Fruit fly (Drosophila melanogaster) whole organism, embryonic: Measurements from ENCODE around the gene Trax.

ENCODE experiments used
- BEAF-32 ChIP-seq: fragments of 200-800 bp; sonication (Bioruptor generic); optimal IDR thresholded peaks from 3 replicates; lab custom pipeline; 2017; ENCODE audit warnings: missing biosample characterization, missing genetic modification characterization, mild to moderate bottlenecking, moderate library complexity, missing genetic modification reagents
- CG10654 ChIP-seq: fragments of 200-800 bp; sonication (Bioruptor generic); optimal IDR thresholded peaks from 2 replicates; lab custom pipeline; 2016; ENCODE audit warnings: missing biosample characterization, missing genetic modification characterization
- CG12744 ChIP-seq: fragments of 200-800 bp; sonication (Bioruptor generic); optimal IDR thresholded peaks from 2 replicates; lab custom pipeline; 2016; ENCODE audit warnings: missing biosample characterization, missing genetic modification characterization
- CG12942 ChIP-seq: fragments of 200-800 bp; sonication (Bioruptor generic); optimal IDR thresholded peaks from 3 replicates; lab custom pipeline; 2016; ENCODE audit warnings: missing biosample characterization, missing genetic modification characterization
- CG13287 ChIP-seq: fragments of 200-800 bp; sonication (Bioruptor generic); IDR thresholded peaks from 2 replicates; pipeline ENCODE4 v1.3.6; 2022; ENCODE audit warnings: missing biosample characterization, missing genetic modification characterization; ENCODE audit not compliant: partially characterized antibody
- CG13424 ChIP-seq: fragments of 200-800 bp; sonication (Bioruptor generic); optimal IDR thresholded peaks from 2 replicates; lab custom pipeline; 2019; ENCODE audit warnings: missing biosample characterization, mild to moderate bottlenecking, missing genetic modification characterization, moderate library complexity
- CG14441 ChIP-seq: fragments of 200-800 bp; sonication (Bioruptor generic); IDR thresholded peaks from 2 replicates; pipeline ENCODE4 v1.3.6; 2022; ENCODE audit warnings: missing biosample characterization, missing genetic modification characterization
- CG14965 ChIP-seq: fragments of 200-800 bp; sonication (Bioruptor generic); optimal IDR thresholded peaks from 2 replicates; lab custom pipeline; 2016; ENCODE audit warnings: missing biosample characterization, missing genetic modification characterization, borderline replicate concordance
- CG15514 ChIP-seq: fragments of 200-800 bp; sonication (Bioruptor generic); optimal IDR thresholded peaks from 3 replicates; lab custom pipeline; 2017; ENCODE audit warnings: missing biosample characterization, missing genetic modification characterization, mild to moderate bottlenecking, moderate library complexity, missing genetic modification reagents
- CG1603 ChIP-seq: fragments of 200-800 bp; sonication (Bioruptor generic); optimal IDR thresholded peaks from 2 replicates; lab custom pipeline; 2019; ENCODE audit warnings: missing biosample characterization, mild to moderate bottlenecking, missing genetic modification characterization, moderate library complexity
- CG1647 ChIP-seq: fragments of 200-800 bp; sonication (Bioruptor generic); optimal IDR thresholded peaks from 3 replicates; lab custom pipeline; 2016; ENCODE audit warnings: missing biosample characterization, missing genetic modification characterization
- CG16779 ChIP-seq: fragments of 200-800 bp; sonication (Bioruptor generic); IDR thresholded peaks from 2 replicates; pipeline ENCODE4 v1.3.6; 2022; ENCODE audit warnings: missing biosample characterization, missing genetic modification characterization
- CG17829 ChIP-seq: fragments of 200-800 bp; optimal IDR thresholded peaks from 2 replicates; lab custom pipeline; 2019; ENCODE audit warnings: missing biosample characterization, mild to moderate bottlenecking, missing genetic modification characterization, moderate library complexity
- CG18476 ChIP-seq: fragments of 200-800 bp; sonication (Bioruptor generic); optimal IDR thresholded peaks from 2 replicates; lab custom pipeline; 2016; ENCODE audit warnings: missing biosample characterization, mild to moderate bottlenecking, missing genetic modification characterization
- CG30403 ChIP-seq: fragments of 200-800 bp; sonication (Bioruptor generic); optimal IDR thresholded peaks from 3 replicates; lab custom pipeline; 2016; ENCODE audit warnings: missing biosample characterization, missing genetic modification characterization
- CG31441 ChIP-seq: fragments of 200-800 bp; sonication (Bioruptor generic); IDR thresholded peaks from 2 replicates; pipeline ENCODE4 v1.3.6; 2022; ENCODE audit warnings: missing biosample characterization, missing genetic modification characterization
- CG3726 ChIP-seq: fragments of 200-800 bp; sonication (Bioruptor generic); IDR thresholded peaks from 3 replicates; pipeline ENCODE4, ENCODE4 v1.3.6; 2022; ENCODE audit warnings: missing biosample characterization, missing genetic modification characterization
- CG4854 ChIP-seq: fragments of 200-800 bp; sonication (Bioruptor generic); optimal IDR thresholded peaks from 2 replicates; lab custom pipeline; 2016; ENCODE audit warnings: missing biosample characterization, missing genetic modification characterization, inconsistent platforms
- CG5953 ChIP-seq: fragments of 200-800 bp; sonication (Bioruptor generic); IDR thresholded peaks from 2 replicates; pipeline ENCODE4 v1.3.6; 2022; ENCODE audit warnings: missing biosample characterization, missing genetic modification characterization
- CG6654 ChIP-seq: fragments of 200-800 bp; sonication (Bioruptor generic); optimal IDR thresholded peaks from 2 replicates; lab custom pipeline; 2017; ENCODE audit warnings: missing biosample characterization, mild to moderate bottlenecking, missing genetic modification characterization
- CG7357 ChIP-seq: fragments of 200-800 bp; sonication (Bioruptor generic); IDR thresholded peaks from 3 replicates; pipeline ENCODE4 v1.3.6; 2022; ENCODE audit warnings: missing biosample characterization, missing genetic modification characterization
- CG9727 ChIP-seq: fragments of 200-800 bp; sonication (Bioruptor generic); optimal IDR thresholded peaks from 3 replicates; lab custom pipeline; 2017; ENCODE audit warnings: missing biosample characterization, mild to moderate bottlenecking, missing genetic modification characterization
- Dip2 ChIP-seq: fragments of 200-800 bp; sonication (Bioruptor generic); IDR thresholded peaks from 2 replicates; pipeline ENCODE4 v1.3.6; 2022; ENCODE audit warnings: missing biosample characterization, missing genetic modification characterization
- Ets97D ChIP-seq: fragments of 200-800 bp; sonication (Bioruptor generic); optimal IDR thresholded peaks from 3 replicates; lab custom pipeline; 2016; ENCODE audit warnings: missing biosample characterization, missing genetic modification characterization
- H2.0 ChIP-seq: fragments of 200-800 bp; sonication (Bioruptor generic); IDR thresholded peaks from 2 replicates; pipeline ENCODE4 v1.3.6; 2022; ENCODE audit warnings: missing biosample characterization, missing genetic modification characterization
- Hey ChIP-seq: fragments of 200-800 bp; sonication (Bioruptor generic); optimal IDR thresholded peaks from 3 replicates; lab custom pipeline; 2018; ENCODE audit warnings: missing biosample characterization, mild to moderate bottlenecking, missing genetic modification characterization
- MBD-R2 ChIP-seq: fragments of 200-800 bp; sonication (Bioruptor generic); IDR thresholded peaks from 2 replicates; pipeline ENCODE4 v1.3.6; 2022; ENCODE audit warnings: missing biosample characterization, missing genetic modification characterization
- MESR4 ChIP-seq: fragments of 200-800 bp; sonication (Bioruptor generic); optimal IDR thresholded peaks from 2 replicates; lab custom pipeline; 2018; ENCODE audit warnings: missing biosample characterization, mild to moderate bottlenecking, missing genetic modification characterization, moderate library complexity
- Mad ChIP-seq: fragments of 200-800 bp; sonication (Bioruptor generic); optimal IDR thresholded peaks from 2 replicates; lab custom pipeline; 2016; ENCODE audit warnings: missing biosample characterization, missing genetic modification characterization
- Sin3A ChIP-seq: fragments of >200 bp; optimal IDR thresholded peaks from 2 replicates; lab custom pipeline; 2018
- Six4 ChIP-seq: fragments of 200-800 bp; sonication (Bioruptor generic); optimal IDR thresholded peaks from 2 replicates; lab custom pipeline; 2016; ENCODE audit warnings: missing biosample characterization, missing genetic modification characterization
- Spps ChIP-seq: fragments of 200-800 bp; sonication (Bioruptor generic); optimal IDR thresholded peaks from 2 replicates; lab custom pipeline; 2018; ENCODE audit warnings: missing biosample characterization, mild to moderate bottlenecking, missing genetic modification characterization
- Sry-δ ChIP-seq: fragments of 200-800 bp; sonication (Bioruptor generic); optimal IDR thresholded peaks from 2 replicates; lab custom pipeline; 2016; ENCODE audit warnings: missing biosample characterization, missing genetic modification characterization
- Usf ChIP-seq: fragments of 200-800 bp; sonication (Bioruptor generic); optimal IDR thresholded peaks from 2 replicates; lab custom pipeline; 2017; ENCODE audit warnings: missing genotype, missing biosample characterization, missing genetic modification characterization
- Xrp1 ChIP-seq: fragments of 200-800 bp; sonication (Bioruptor generic); IDR thresholded peaks from 2 replicates; pipeline ENCODE4 v1.3.6; 2022; ENCODE audit warnings: missing biosample characterization, missing genetic modification characterization
- ap ChIP-seq: fragments of 200-800 bp; sonication (Bioruptor generic); IDR thresholded peaks from 2 replicates; pipeline ENCODE4 v1.3.6; 2022; ENCODE audit warnings: missing biosample characterization, missing genetic modification characterization
- ci ChIP-seq: fragments of 200-800 bp; sonication (Bioruptor generic); IDR thresholded peaks from 3 replicates; pipeline ENCODE4 v1.3.6; 2022; ENCODE audit warnings: missing biosample characterization, missing genetic modification characterization
- cwo ChIP-seq: fragments of 200-800 bp; sonication (Bioruptor generic); optimal IDR thresholded peaks from 3 replicates; lab custom pipeline; 2017; ENCODE audit warnings: missing biosample characterization, missing genetic modification characterization, mild to moderate bottlenecking, moderate library complexity, missing genetic modification reagents
- ewg ChIP-seq: fragments of 200-800 bp; sonication (Bioruptor generic); optimal IDR thresholded peaks from 3 replicates; lab custom pipeline; 2017; ENCODE audit warnings: mild to moderate bottlenecking, missing biosample characterization, missing genetic modification reagents, missing genetic modification characterization
- her ChIP-seq: fragments of 200-800 bp; sonication (Bioruptor generic); optimal IDR thresholded peaks from 2 replicates; lab custom pipeline; 2016; ENCODE audit warnings: missing biosample characterization, missing genetic modification characterization
- ken ChIP-seq: fragments of 200-800 bp; sonication (Bioruptor generic); IDR thresholded peaks from 3 replicates; pipeline ENCODE4 v1.3.6; 2022; ENCODE audit warnings: missing biosample characterization, missing genetic modification characterization
- luna ChIP-seq: fragments of 200-800 bp; sonication (Bioruptor generic); optimal IDR thresholded peaks from 2 replicates; lab custom pipeline; 2016; ENCODE audit warnings: missing biosample characterization, missing genetic modification characterization
- onecut ChIP-seq: fragments of 200-800 bp; sonication (Bioruptor generic); IDR thresholded peaks from 2 replicates; pipeline ENCODE4 v1.3.6; 2022; ENCODE audit warnings: missing biosample characterization, missing genetic modification characterization
- sens ChIP-seq: fragments of 200-800 bp; sonication (Bioruptor generic); peaks from one replicate; lab custom pipeline; 2016; ENCODE audit warnings: missing biosample characterization, missing genetic modification characterization
- slou ChIP-seq: fragments of 200-800 bp; sonication (Bioruptor generic); optimal IDR thresholded peaks from 3 replicates; lab custom pipeline; 2016; ENCODE audit warnings: missing biosample characterization, missing genetic modification characterization
- tap ChIP-seq: fragments of 200-800 bp; optimal IDR thresholded peaks from 3 replicates; lab custom pipeline; 2019; ENCODE audit warnings: missing biosample characterization, mild to moderate bottlenecking, missing genetic modification characterization, moderate library complexity
- trem ChIP-seq: fragments of 200-800 bp; optimal IDR thresholded peaks from 3 replicates; lab custom pipeline; 2019; ENCODE audit warnings: missing biosample characterization, mild to moderate bottlenecking, missing genetic modification characterization, moderate library complexity
- unc-4 ChIP-seq: fragments of 200-800 bp; sonication (Bioruptor generic); IDR thresholded peaks from 2 replicates; pipeline ENCODE4 v1.3.6; 2022; ENCODE audit warnings: missing biosample characterization, missing genetic modification characterization; ENCODE audit not compliant: partially characterized antibody
- zen ChIP-seq: fragments of 200-800 bp; sonication (Bioruptor generic); optimal IDR thresholded peaks from 3 replicates; lab custom pipeline; 2018; ENCODE audit warnings: missing biosample characterization, mild to moderate bottlenecking, missing genetic modification characterization, moderate library complexity
- zfh2 ChIP-seq: fragments of 200-800 bp; sonication (Bioruptor generic); optimal IDR thresholded peaks from 2 replicates; lab custom pipeline; 2016; ENCODE audit warnings: missing biosample characterization, missing genetic modification characterization

Gene Trax

dm6 chr3R:15367477-15367876 is 6.0 kb downstream of the Trax start, which contains the start of gene CG34404 (continued):
- TF ChIP-seq CG15514 (GFP tag; lab: Kevin White, UChicago): peak; percentile 50
- no peak for TF ChIP-seq Spps (tag; lab: Kevin White, UChicago)
- TF ChIP-seq Ets97D (GFP tag; lab: Kevin White, UChicago): peak; percentile 4
- no peak for TF ChIP-seq CG4854
- TF ChIP-seq CG17829 (tag; lab: Kevin White, UChicago): no peak
- TF ChIP-seq Usf: no peak
- no peak for TF ChIP-seq Sin3A (lab: Kevin White, UChicago)
- no peak for TF ChIP-seq CG10654 (GFP tag; lab: Kevin White, UChicago)
- TF ChIP-seq Mad (GFP tag; lab: Kevin White, UChicago): no peak
- peak; percentile 4 for TF ChIP-seq her (GFP tag; lab: Kevin White, UChicago)
- peak; percentile 38 for TF ChIP-seq BEAF-32 (GFP tag; lab: Kevin White, UChicago)
- no peak for TF ChIP-seq CG3726
- TF ChIP-seq slou (GFP tag; lab: Kevin White, UChicago): no peak
- no peak for TF ChIP-seq tap (tag; lab: Kevin White, UChicago)
- TF ChIP-seq Six4: no peak
- no peak for TF ChIP-seq CG16779 (GFP tag; lab: Robert Waterston, UW)
- peak; percentile 31 for TF ChIP-seq Sry-δ
- TF ChIP-seq CG18476 (GFP tag; lab: Kevin White, UChicago): no peak
- TF ChIP-seq sens (GFP tag; lab: Kevin White, UChicago): peak; percentile 62
- no peak for TF ChIP-seq CG1647
- no peak for TF ChIP-seq onecut (GFP tag; lab: Robert Waterston, UW)
- TF ChIP-seq CG9727 (GFP tag; lab: Kevin White, UChicago): no peak
- TF ChIP-seq CG14965 (GFP tag; lab: Kevin White, UChicago): no peak
- TF ChIP-seq zfh2 (GFP tag; lab: Kevin White, UChicago): no peak
- peak; percentile 62 for TF ChIP-seq CG13287 (GFP tag; lab: Robert Waterston, UW)
- no peak for TF ChIP-seq zen (tag; lab: Kevin White, UChicago)
- 0 out of 3 replicates have a peak, but pooled peaks have one; percentile 25 for TF ChIP-seq ken (GFP tag; lab: Robert Waterston, UW)
- no peak for TF ChIP-seq CG12744 (GFP tag; lab: Kevin White, UChicago)
- no peak for TF ChIP-seq Dip2 (GFP tag; lab: Robert Waterston, UW)
- TF ChIP-seq CG7357 (GFP tag; lab: Robert Waterston, UW): no peak
- no peak for TF ChIP-seq Xrp1
- no peak for TF ChIP-seq CG13424 (tag; lab: Kevin White, UChicago)
- TF ChIP-seq CG5953 (GFP tag; lab: Robert Waterston, UW): no peak
- no peak for TF ChIP-seq CG12942 (GFP tag; lab: Kevin White, UChicago)
- no peak for TF ChIP-seq ap (GFP tag; lab: Robert Waterston, UW)
- no peak for TF ChIP-seq trem
- no peak for TF ChIP-seq Hey (tag; lab: Kevin White, UChicago)

- TF ChIP-seq MBD-R2 (GFP tag; lab: Robert Waterston, UW): 0 out of 2 replicates have a peak, but pooled peaks have one; percentile 11
- TF ChIP-seq MESR4 (GFP tag; lab: Kevin White, UChicago): peak; percentile 44
- no peak for TF ChIP-seq CG14441
- peak; percentile 91 for TF ChIP-seq ewg (GFP tag; lab: Kevin White, UChicago)
- no peak for TF ChIP-seq ci
- no peak for TF ChIP-seq cwo (GFP tag; lab: Kevin White, UChicago)
- no peak for TF ChIP-seq H2.0
- no peak for TF ChIP-seq luna
- no peak for TF ChIP-seq CG6654 (GFP tag; lab: Kevin White, UChicago)
- peak; percentile 48 for TF ChIP-seq onecut (GFP tag; lab: Robert Waterston, UW)
- 0 out of 2 replicates have a peak, but pooled peaks have one; percentile 30 for TF ChIP-seq unc-4 (GFP tag; lab: Robert Waterston, UW)
- no peak for TF ChIP-seq CG1603 (tag; lab: Kevin White, UChicago)
- TF ChIP-seq CG30403 (GFP tag; lab: Kevin White, UChicago): no peak
- TF ChIP-seq CG31441: no peak
These were observed 8.2 kb downstream of the Trax start, which contains the start of gene CG14868 for dm6 chr3R:15369742-15370141. Gene CG14868, minus strand, starts transcription at chr3R:15369945.
